Worm (Caenorhabditis elegans): Measurements from ENCODE around the gene tmem-131.

tmem-131 gene

DNA sequence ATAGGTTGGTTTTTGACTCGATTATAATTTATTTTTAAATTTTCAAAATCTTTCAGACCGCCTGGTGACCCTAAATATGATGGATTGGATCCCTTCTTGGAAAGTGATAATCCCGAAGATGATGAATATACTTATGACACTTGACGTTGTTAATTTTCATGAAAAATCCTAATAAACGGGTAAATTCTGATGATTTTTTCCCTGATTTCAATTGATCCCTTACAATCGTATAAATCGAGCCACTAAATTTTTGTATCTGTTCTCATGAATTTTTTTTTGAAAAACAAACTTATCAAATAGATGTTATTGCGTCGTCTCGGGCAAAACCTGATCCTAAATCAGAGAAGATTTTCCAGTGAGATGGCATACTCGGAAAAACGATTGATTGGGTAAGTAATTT lies 25.0 kb upstream of the tmem-131 start, which contains the start of gene R144.13:
R144.13 (plus strand) TSS at position 301 of the 400 bp plus-strand sequence.
- TF ChIP-seq ztf-28 (GFP tag; IDR thresholded peaks at IDR 0.05) (no peak), egl-18 (GFP tag; IDR thresholded peaks at IDR 0.05) (no peak), K12H6.12 (tag; optimal IDR thresholded peaks at IDR 0.05) (no peak), tbp1 (GFP tag; optimal IDR thresholded peaks at IDR 0.05) (no peak), akir-1 (GFP tag; optimal IDR thresholded peaks at IDR 0.05) (no peak), nhr-27 (tag; optimal IDR thresholded peaks at IDR 0.05) (no peak), hlh-12 (tag; optimal IDR thresholded peaks at IDR 0.05) (no peak)

DNA sequence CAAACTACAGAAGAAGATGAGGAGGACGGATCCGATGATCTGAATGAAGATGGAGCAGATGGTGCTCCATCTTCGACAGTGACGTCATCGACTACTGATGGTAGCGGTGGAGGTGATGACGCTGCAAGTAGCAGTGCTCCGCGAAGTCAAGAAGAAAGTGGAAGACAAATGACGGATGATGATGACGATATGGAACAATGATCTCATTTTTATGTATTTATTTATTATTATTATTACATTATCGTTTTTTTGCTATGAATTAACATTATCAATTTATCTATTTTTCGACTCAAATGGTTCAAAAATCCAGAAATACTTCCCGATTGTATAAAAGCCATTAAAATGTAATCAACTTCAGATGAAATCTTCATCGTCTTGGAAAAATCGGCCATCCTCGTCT lies 23.7 kb upstream of the tmem-131 start, which contains the start of gene R144.3:
R144.3 (plus strand) TSS at position 301 of the 400 bp plus-strand sequence.
- no peak for TF ChIP-seq unc-130 (GFP tag; optimal IDR thresholded peaks at IDR 0.05)
- TF ChIP-seq let-526 (GFP tag; IDR thresholded peaks at IDR 0.05) = no peak
- no peak for TF ChIP-seq tbp1 (GFP tag; optimal IDR thresholded peaks at IDR 0.05)
- no peak for TF ChIP-seq F22D6.2 (tag; optimal IDR thresholded peaks at IDR 0.05)
- no peak for TF ChIP-seq ceh-40 (GFP tag; IDR thresholded peaks at IDR 0.05)
- no peak for TF ChIP-seq F23B12.7 (tag; optimal IDR thresholded peaks at IDR 0.05; ENCODE audit: insufficient read depth)
- TF ChIP-seq bed-1 (GFP tag; IDR thresholded peaks at IDR 0.05) = no peak
- no peak for TF ChIP-seq lir-1 (GFP tag; conservative IDR thresholded peaks at IDR 0.05)
- TF ChIP-seq F55B11.4 (tag; optimal IDR thresholded peaks at IDR 0.05; ENCODE audit: borderline replicate concordance, insufficient read depth) = no peak
- no peak for TF ChIP-seq ekl-4 (GFP tag; IDR thresholded peaks at IDR 0.05)
- no peak for TF ChIP-seq nhr-179 (tag; optimal IDR thresholded peaks at IDR 0.05)
- TF ChIP-seq madf-8 (GFP tag; conservative IDR thresholded peaks at IDR 0.05) = no peak
- no peak for TF ChIP-seq ceh-100 (GFP tag; IDR thresholded peaks at IDR 0.05)
- no peak for TF ChIP-seq lin-54 (GFP tag; optimal IDR thresholded peaks at IDR 0.05)
- no peak for TF ChIP-seq pha-4 (tag; optimal IDR thresholded peaks at IDR 0.05)
- no peak for TF ChIP-seq ceh-79 (tag; optimal IDR thresholded peaks at IDR 0.05)
- no peak for TF ChIP-seq egl-18 (GFP tag; IDR thresholded peaks at IDR 0.05)

DNA sequence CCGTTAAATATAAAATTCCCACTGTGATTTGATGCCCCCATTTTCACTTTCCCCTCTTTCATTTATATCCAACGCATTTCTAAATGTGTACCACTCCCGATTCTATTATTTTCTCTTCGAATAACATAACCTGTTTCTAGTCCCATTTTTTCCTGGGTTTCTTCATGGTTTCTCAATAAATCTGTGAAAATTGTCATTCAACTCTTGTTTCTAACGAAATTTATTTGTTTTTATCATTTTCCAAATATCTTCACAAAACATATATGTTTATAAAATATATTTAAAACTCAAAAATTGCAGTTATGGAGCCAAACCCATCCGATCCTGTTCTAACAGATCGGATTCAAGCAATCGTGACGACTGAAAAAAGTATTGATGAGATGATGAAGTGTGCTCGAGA lies 23.0 kb upstream of the tmem-131 start, which contains the start of gene mdt-11:
mdt-11 (plus strand) TSS at position 301 of the 400 bp plus-strand sequence.
- TF ChIP-seq rpc-1 (optimal IDR thresholded peaks at IDR 0.05) (no peak), rpc-1 (tag; optimal IDR thresholded peaks at IDR 0.05) (no peak), C06A6.2 (GFP tag; conservative IDR thresholded peaks at IDR 0.05) (no peak), mes-4 (tag; optimal IDR thresholded peaks at IDR 0.05) (no peak), F39B2.1 (GFP tag; IDR thresholded peaks at IDR 0.05) (no peak), hmg-1.2 (GFP tag; IDR thresholded peaks at IDR 0.05) (no peak), Y53F4B.3 (GFP tag; IDR thresholded peaks at IDR 0.05) (no peak), tlf-1 (GFP tag; optimal IDR thresholded peaks at IDR 0.05) (no peak)

DNA sequence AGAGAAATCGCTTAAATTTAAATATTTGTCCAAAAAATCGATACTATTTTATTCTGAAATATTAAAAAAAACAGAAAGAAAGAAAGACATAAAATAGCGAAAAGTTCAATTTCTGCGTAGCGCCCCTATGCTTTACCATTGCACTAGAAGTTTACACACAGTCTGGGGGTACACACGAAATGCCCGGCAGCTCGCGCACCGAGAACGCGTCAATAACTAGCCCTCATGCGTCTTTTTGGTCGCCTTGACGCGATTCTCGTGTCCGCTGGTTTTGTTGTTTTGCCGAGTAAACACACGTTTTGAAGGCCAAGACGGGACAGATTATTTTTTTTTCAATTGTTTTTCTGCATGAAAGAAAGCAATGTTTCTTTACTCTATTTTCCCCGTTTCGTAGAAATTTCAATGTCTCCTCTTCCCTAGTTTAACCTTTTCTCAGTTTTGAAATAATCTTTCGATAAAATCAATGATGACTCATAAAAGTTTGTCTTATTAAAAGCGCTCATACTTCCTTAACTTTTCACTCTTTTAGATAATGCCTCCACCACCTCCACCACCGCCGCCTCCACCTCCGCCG lies 20.2 kb upstream of the tmem-131 start, which contains the start of gene wip-1:
wip-1 (plus strand) TSS at position 524 of the 574 bp plus-strand sequence.
- TF ChIP-seq chd-7 (tag; optimal IDR thresholded peaks at IDR 0.05) (peak; percentile 89), lsy-27 (tag; optimal IDR thresholded peaks at IDR 0.05; ENCODE audit: borderline replicate concordance, insufficient read depth) (peak; percentile 81), snpc-1.3 (tag; optimal IDR thresholded peaks at IDR 0.05; ENCODE audit: insufficient read depth) (peak; percentile 96), madf-8 (GFP tag; conservative IDR thresholded peaks at IDR 0.05) (peak; percentile 89), F33H1.4 (GFP tag; IDR thresholded peaks at IDR 0.05) (peak; percentile 92), C06A6.2 (GFP tag; conservative IDR thresholded peaks at IDR 0.05) (peak; percentile 93), lag-1 (GFP tag; IDR thresholded peaks at IDR 0.05) (no peak), rcor-1 (GFP tag; IDR thresholded peaks at IDR 0.05) (peak; percentile 98), hlh-12 (tag; optimal IDR thresholded peaks at IDR 0.05) (no peak), gei-17 (GFP tag; optimal IDR thresholded peaks at IDR 0.05) (peak; percentile 85), B0019.2 (GFP tag; conservative IDR thresholded peaks at IDR 0.05) (peak; percentile 91), die-1 (tag; optimal IDR thresholded peaks at IDR 0.05) (peak; percentile 72), K12H6.12 (tag; optimal IDR thresholded peaks at IDR 0.05) (peak; percentile 97), pha-4 (tag; optimal IDR thresholded peaks at IDR 0.05) (peak; percentile 80), snpc-3.4 (tag; optimal IDR thresholded peaks at IDR 0.05) (peak; percentile 96), madf-10 (tag; optimal IDR thresholded peaks at IDR 0.05) (peak; percentile 93), ccch-3 (GFP tag; optimal IDR thresholded peaks at IDR 0.05) (no peak), ztf-3 (GFP tag; optimal IDR thresholded peaks at IDR 0.05) (peak; percentile 73), nhr-120 (GFP tag; IDR thresholded peaks at IDR 0.05) (no peak)
